Worm (Caenorhabditis elegans): ENCODE measurements around the gene Y94H6A.10.

- TF ChIP-seq nhr-19 (GFP tag; conservative IDR thresholded peaks at IDR 0.05) (no peak), rnt-1 (tag; optimal IDR thresholded peaks at IDR 0.05) (no peak), nhr-77 (tag; optimal IDR thresholded peaks at IDR 0.05) (no peak)
These were observed 32.8 kb downstream of the Y94H6A.10 start for ce11 chrIV:2677687-2678086.

Measured in whole organism, L1 larva.